Fruit fly (Drosophila melanogaster): ENCODE data around the gene Pgm1.

The Pgm1 gene

dm6 chr3L:16087323-16087816, 41.0 kb downstream of the Pgm1 start, which contains the start of gene Tasp1:
Tasp1 (minus strand) TSS chr3L:16087525.
- no peak for TF ChIP-seq CTCF (optimal IDR thresholded peaks at IDR 0.05)
- TF ChIP-seq CG8478 (optimal IDR thresholded peaks at IDR 0.05): no peak

- TF ChIP-seq CTCF (optimal IDR thresholded peaks at IDR 0.05) (no peak), CG8478 (optimal IDR thresholded peaks at IDR 0.05) (no peak)
Observed at dm6 chr3L:16083693-16084092, 44.6 kb downstream of the Pgm1 start, which contains the start of gene CG13075. CG13075 (plus strand) TSS chr3L:16083993.

DNA sequence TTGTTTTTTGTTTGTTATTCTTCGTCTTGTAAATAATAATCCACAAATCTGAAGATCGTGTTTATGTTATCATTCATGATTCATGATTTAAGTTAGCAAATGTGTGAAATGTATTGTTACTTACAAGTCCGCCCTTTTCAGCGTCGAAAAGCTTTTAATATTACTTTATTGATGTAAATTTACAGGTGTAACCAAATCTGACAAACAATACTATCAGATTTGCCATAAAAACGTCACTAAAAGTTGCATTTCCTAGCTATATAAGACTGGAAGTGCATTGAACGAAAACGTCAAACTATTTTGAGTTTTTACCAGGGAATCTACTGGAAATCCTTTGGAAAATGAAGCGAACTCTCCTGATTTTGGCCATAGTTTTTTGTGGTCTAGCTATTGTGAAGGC, 46.1 kb downstream of the Pgm1 start, which contains the start of gene CG33258:
TSS of gene CG33258 (plus strand) at position 301 of the 400 bp plus-strand sequence.
- no peak for TF ChIP-seq CTCF (optimal IDR thresholded peaks at IDR 0.05)
- no peak for TF ChIP-seq CG8478 (optimal IDR thresholded peaks at IDR 0.05)
